Fruit fly (Drosophila melanogaster) whole organism, embryonic: ENCODE data around the gene CG7945.

Experiments
- Antp ChIP-seq: fragments of 200-800 bp; sonication (Bioruptor generic); optimal IDR thresholded peaks from 3 replicates; lab custom pipeline; 2016; ENCODE audit warnings: missing biosample characterization, missing genetic modification characterization
- Bdp1 ChIP-seq: fragments of 200-800 bp; sonication (Bioruptor generic); optimal IDR thresholded peaks from 3 replicates; lab custom pipeline; 2016; ENCODE audit warnings: missing biosample characterization, missing genetic modification characterization
- CG10366 ChIP-seq: fragments of 200-800 bp; sonication (Bioruptor generic); IDR thresholded peaks from 2 replicates; pipeline ENCODE4 v1.3.6; 2022; ENCODE audit warnings: missing biosample characterization, missing genetic modification characterization
- CG11696 ChIP-seq: fragments of 200-800 bp; sonication (Bioruptor generic); IDR thresholded peaks from 2 replicates; pipeline ENCODE4 v1.3.6; 2022; ENCODE audit warnings: missing biosample characterization, missing genetic modification characterization
- CG12071 ChIP-seq: fragments of 200-800 bp; sonication (Bioruptor generic); optimal IDR thresholded peaks from 3 replicates; lab custom pipeline; 2018; ENCODE audit warnings: missing biosample characterization, mild to moderate bottlenecking, missing genetic modification characterization
- CG12391 ChIP-seq: fragments of 200-800 bp; sonication (Bioruptor generic); optimal IDR thresholded peaks from 3 replicates; lab custom pipeline; 2018; ENCODE audit warnings: missing biosample characterization, mild to moderate bottlenecking, missing genetic modification characterization, moderate library complexity
- CG12942 ChIP-seq: fragments of 200-800 bp; sonication (Bioruptor generic); optimal IDR thresholded peaks from 3 replicates; lab custom pipeline; 2016; ENCODE audit warnings: missing biosample characterization, missing genetic modification characterization
- CG13287 ChIP-seq: fragments of 200-800 bp; sonication (Bioruptor generic); IDR thresholded peaks from 2 replicates; pipeline ENCODE4 v1.3.6; 2022; ENCODE audit warnings: missing biosample characterization, missing genetic modification characterization; ENCODE audit not compliant: partially characterized antibody
- CG18011 ChIP-seq: fragments of 200-800 bp; sonication (Bioruptor generic); optimal IDR thresholded peaks from 2 replicates; lab custom pipeline; 2017; ENCODE audit warnings: missing biosample characterization, missing genetic modification characterization, mild to moderate bottlenecking, moderate library complexity, missing genotype
- CG31224 ChIP-seq: fragments of 200-800 bp; sonication (Bioruptor generic); IDR thresholded peaks from 2 replicates; pipeline ENCODE4 v1.3.6; 2022; ENCODE audit warnings: missing biosample characterization, missing genetic modification characterization
- CG33213 ChIP-seq: fragments of 200-800 bp; sonication (Bioruptor generic); optimal IDR thresholded peaks from 3 replicates; lab custom pipeline; 2016; ENCODE audit warnings: missing biosample characterization, missing genetic modification characterization
- CG34422 ChIP-seq: fragments of 200-800 bp; sonication (Bioruptor generic); IDR thresholded peaks from 3 replicates; pipeline ENCODE4 v1.3.6; 2022; ENCODE audit warnings: missing biosample characterization, missing genetic modification characterization
- CG4617 ChIP-seq: fragments of 200-800 bp; sonication (Bioruptor generic); optimal IDR thresholded peaks from 3 replicates; lab custom pipeline; 2016; ENCODE audit warnings: missing biosample characterization, missing genetic modification characterization, borderline replicate concordance
- CG5180 ChIP-seq: fragments of 200-800 bp; sonication (Bioruptor generic); optimal IDR thresholded peaks from 3 replicates; lab custom pipeline; 2017; ENCODE audit warnings: missing biosample characterization, missing genetic modification characterization, mild to moderate bottlenecking, moderate library complexity, missing genetic modification reagents
- CG6175 ChIP-seq: fragments of 200-800 bp; sonication (Bioruptor generic); IDR thresholded peaks from 3 replicates; pipeline ENCODE4 v1.3.6; 2022; ENCODE audit warnings: missing biosample characterization, missing genetic modification characterization
- CG6791 ChIP-seq: fragments of 200-800 bp; sonication (Bioruptor generic); IDR thresholded peaks from 3 replicates; pipeline ENCODE4 v1.3.6; 2022; ENCODE audit warnings: missing biosample characterization, missing genetic modification characterization; ENCODE audit not compliant: partially characterized antibody
- CG7745 ChIP-seq: fragments of 200-800 bp; sonication (Bioruptor generic); optimal IDR thresholded peaks from 2 replicates; lab custom pipeline; 2018; ENCODE audit warnings: missing biosample characterization, mild to moderate bottlenecking, missing genetic modification characterization, moderate library complexity
- CG9727 ChIP-seq: fragments of 200-800 bp; sonication (Bioruptor generic); optimal IDR thresholded peaks from 3 replicates; lab custom pipeline; 2017; ENCODE audit warnings: missing biosample characterization, mild to moderate bottlenecking, missing genetic modification characterization
- CG9797 ChIP-seq: fragments of 200-800 bp; sonication (Bioruptor generic); optimal IDR thresholded peaks from 3 replicates; lab custom pipeline; 2018; ENCODE audit warnings: missing biosample characterization, mild to moderate bottlenecking, missing genetic modification characterization
- CG9817 ChIP-seq: fragments of 200-800 bp; sonication (Bioruptor generic); optimal IDR thresholded peaks from 2 replicates; lab custom pipeline; 2018; ENCODE audit warnings: missing biosample characterization, mild to moderate bottlenecking, missing genetic modification characterization, moderate library complexity
- CG9932 ChIP-seq: fragments of 200-800 bp; sonication (Bioruptor generic); IDR thresholded peaks from 2 replicates; pipeline ENCODE4 v1.3.6; 2022; ENCODE audit warnings: missing biosample characterization, missing genetic modification characterization
- CTCF ChIP-seq: fragments of 200-800 bp; sonication (Bioruptor generic); optimal IDR thresholded peaks from 2 replicates; lab custom pipeline; 2017; ENCODE audit warnings: missing biosample characterization, mild to moderate bottlenecking, missing genetic modification characterization, moderate library complexity
- Doc3 ChIP-seq: fragments of 200-800 bp; sonication (Bioruptor generic); IDR thresholded peaks from 3 replicates; pipeline ENCODE4 v1.3.6; 2022; ENCODE audit warnings: missing biosample characterization, missing genetic modification characterization; ENCODE audit not compliant: partially characterized antibody
- GATAe ChIP-seq: fragments of 200-800 bp; sonication (Bioruptor generic); conservative IDR thresholded peaks from 2 replicates; pipeline ENCODE4 v1.3.6; 2022; ENCODE audit warnings: missing biosample characterization, missing genetic modification characterization
- HLH54F ChIP-seq: fragments of 200-800 bp; sonication (Bioruptor generic); optimal IDR thresholded peaks from 3 replicates; lab custom pipeline; 2016; ENCODE audit warnings: missing biosample characterization, missing genetic modification characterization
- HLHmδ ChIP-seq: fragments of 200-800 bp; sonication (Bioruptor generic); optimal IDR thresholded peaks from 2 replicates; lab custom pipeline; 2018; ENCODE audit warnings: missing biosample characterization, mild to moderate bottlenecking, missing genetic modification characterization, moderate library complexity
- Hr39 ChIP-seq: fragments of >200 bp; optimal IDR thresholded peaks from 2 replicates; lab custom pipeline; 2017
- Ravus ChIP-seq: fragments of 200-800 bp; sonication (Bioruptor generic); IDR thresholded peaks from 2 replicates; pipeline ENCODE4 v1.3.6; 2022; ENCODE audit warnings: missing biosample characterization, missing genetic modification characterization
- Rfx ChIP-seq: fragments of 200-800 bp; sonication (Bioruptor generic); IDR thresholded peaks from 2 replicates; pipeline ENCODE4 v1.3.6; 2022; ENCODE audit warnings: missing biosample characterization, missing genetic modification characterization
- Sox100B ChIP-seq: fragments of 200-800 bp; sonication (Bioruptor generic); optimal IDR thresholded peaks from 3 replicates; lab custom pipeline; 2018; ENCODE audit warnings: missing biosample characterization, mild to moderate bottlenecking, missing genetic modification characterization
- bsh ChIP-seq, 2 experiments: fragments of 200-800 bp; sonication (Bioruptor generic); optimal IDR thresholded peaks; 2 replicates each; lab custom pipeline; 2017 to 2018; ENCODE audit warnings: mild to moderate bottlenecking in 2 of 2, missing biosample characterization in 2 of 2, missing genetic modification characterization in 2 of 2, moderate library complexity in 1 of 2
- cg ChIP-seq: fragments of 200-800 bp; sonication (Bioruptor generic); optimal IDR thresholded peaks from 3 replicates; lab custom pipeline; 2019; ENCODE audit warnings: missing biosample characterization, mild to moderate bottlenecking, missing genetic modification characterization, moderate library complexity
- croc ChIP-seq: fragments of 200-800 bp; sonication (Bioruptor generic); conservative IDR thresholded peaks from 3 replicates; pipeline ENCODE4 v1.3.6; 2022; ENCODE audit warnings: missing biosample characterization, missing genetic modification characterization
- dati ChIP-seq: fragments of 200-800 bp; sonication (Bioruptor generic); IDR thresholded peaks from 2 replicates; pipeline ENCODE4 v1.3.6; 2022; ENCODE audit warnings: missing biosample characterization, missing genetic modification characterization
- disco-r ChIP-seq: fragments of 200-800 bp; sonication (Bioruptor generic); optimal IDR thresholded peaks from 2 replicates; lab custom pipeline; 2016; ENCODE audit warnings: missing biosample characterization, missing genetic modification characterization
- dysf ChIP-seq: fragments of 200-800 bp; sonication (Bioruptor generic); IDR thresholded peaks from 3 replicates; pipeline ENCODE4 v1.3.6; 2022; ENCODE audit warnings: missing biosample characterization, missing genetic modification characterization
- hth ChIP-seq: fragments of >200 bp; optimal IDR thresholded peaks from 2 replicates; lab custom pipeline; 2017; ENCODE audit warnings: inconsistent platforms
- inv ChIP-seq: fragments of 200-800 bp; sonication (Bioruptor generic); IDR thresholded peaks from 2 replicates; pipeline ENCODE4 v1.3.6; 2022; ENCODE audit warnings: missing biosample characterization, missing genetic modification characterization; ENCODE audit not compliant: partially characterized antibody
- kay ChIP-seq: fragments of 200-800 bp; sonication (Bioruptor generic); optimal IDR thresholded peaks from 2 replicates; lab custom pipeline; 2016; ENCODE audit warnings: missing biosample characterization, missing genetic modification characterization
- knrl ChIP-seq: fragments of 200-800 bp; sonication (Bioruptor generic); IDR thresholded peaks from 3 replicates; pipeline ENCODE4 v1.3.6; 2022; ENCODE audit warnings: missing biosample characterization, missing genetic modification characterization; ENCODE audit not compliant: partially characterized antibody
- nmo ChIP-seq: fragments of 200-800 bp; sonication (Bioruptor generic); optimal IDR thresholded peaks from 2 replicates; lab custom pipeline; 2018; ENCODE audit warnings: missing biosample characterization, mild to moderate bottlenecking, missing genetic modification characterization, moderate library complexity
- otp ChIP-seq: fragments of 200-800 bp; sonication (Bioruptor generic); IDR thresholded peaks from 3 replicates; pipeline ENCODE4, ENCODE4 v1.3.6; 2022; ENCODE audit warnings: missing biosample characterization, missing genetic modification characterization
- psq ChIP-seq: fragments of 200-800 bp; sonication (Bioruptor generic); optimal IDR thresholded peaks from 2 replicates; lab custom pipeline; 2017; ENCODE audit warnings: missing biosample characterization, missing genetic modification characterization
- repo ChIP-seq: fragments of 200-800 bp; sonication (Bioruptor generic); optimal IDR thresholded peaks from 2 replicates; lab custom pipeline; 2016; ENCODE audit warnings: missing biosample characterization, missing genetic modification characterization
- sim ChIP-seq: fragments of 200-800 bp; sonication (Bioruptor generic); IDR thresholded peaks from 2 replicates; pipeline ENCODE4 v1.3.6; 2022; ENCODE audit warnings: missing biosample characterization, missing genetic modification characterization
- toy ChIP-seq: fragments of 200-800 bp; sonication (Bioruptor generic); IDR thresholded peaks from 2 replicates; pipeline ENCODE4 v1.3.6; 2022; ENCODE audit warnings: missing biosample characterization, missing genetic modification characterization
- zen2 ChIP-seq: fragments of 200-800 bp; sonication (Bioruptor generic); IDR thresholded peaks from 3 replicates; pipeline ENCODE4 v1.3.6; 2022; ENCODE audit warnings: missing biosample characterization, missing genetic modification characterization; ENCODE audit not compliant: partially characterized antibody

The CG7945 gene

DNA sequence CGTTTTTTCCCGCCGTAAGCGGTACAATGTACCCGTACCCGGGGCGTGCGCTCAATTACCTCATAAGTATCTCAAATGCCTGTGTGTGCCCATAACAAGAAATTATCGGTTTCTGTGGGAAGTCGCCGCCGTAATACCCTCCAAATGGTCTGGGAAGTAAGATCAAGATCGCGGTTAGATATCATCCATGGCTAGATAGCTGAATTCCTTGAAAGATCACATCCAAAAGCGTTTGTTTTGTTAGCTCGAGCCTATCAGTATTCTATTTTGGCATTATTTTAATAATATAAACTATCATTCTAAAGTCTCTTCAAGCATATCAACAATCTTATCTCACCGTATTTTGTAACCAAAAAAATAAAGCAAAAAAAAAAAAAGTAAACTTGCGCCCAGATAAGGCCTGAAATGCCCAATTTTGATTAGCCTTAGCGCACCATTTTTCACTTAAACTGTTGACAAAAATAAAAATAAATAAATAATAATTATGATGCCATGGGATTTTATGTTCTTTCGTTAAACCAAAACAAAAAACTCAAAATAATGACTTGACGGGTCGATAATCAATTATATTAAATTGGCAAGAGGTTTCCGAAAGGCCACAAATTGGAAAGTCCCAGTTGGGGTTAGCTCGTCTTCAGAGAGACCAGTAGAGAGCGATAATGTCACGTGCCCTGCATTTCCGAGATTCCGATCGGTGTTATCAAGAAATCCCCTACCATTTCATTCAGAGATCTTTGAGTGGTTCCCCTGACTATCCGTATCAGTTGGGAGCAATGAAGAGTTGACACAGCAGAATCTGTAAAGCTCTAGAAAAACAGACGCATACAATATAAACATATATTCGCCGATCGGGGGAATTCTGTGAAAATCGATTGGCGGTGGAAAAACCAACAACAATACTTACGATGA is 14.9 kb upstream of the CG7945 start (continued):
- TF ChIP-seq HLH54F (GFP tag; lab: Kevin White, UChicago) (no peak), zen2 (no peak), dati (GFP tag; lab: Robert Waterston, UW) (no peak), CG18011 (no peak), inv (GFP tag; lab: Robert Waterston, UW) (no peak), Antp (GFP tag; lab: Kevin White, UChicago) (no peak), otp (GFP tag; lab: Robert Waterston, UW) (no peak), hth (lab: Kevin White, UChicago) (no peak), CG11696 (GFP tag; lab: Robert Waterston, UW) (no peak), CG12391 (tag; lab: Kevin White, UChicago) (no peak), CG34422 (GFP tag; lab: Robert Waterston, UW) (peak; percentile 39; the same call in 1 of the 3 replicates), GATAe (peak; percentile 63; the same call in 1 of the 2 replicates), knrl (GFP tag; lab: Robert Waterston, UW) (no peak), psq (GFP tag; lab: Kevin White, UChicago) (no peak), Rfx (GFP tag; lab: Robert Waterston, UW) (no peak), CG6791 (GFP tag; lab: Robert Waterston, UW) (no peak), toy (GFP tag; lab: Robert Waterston, UW) (no peak), CG7745 (no peak), sim (no peak), repo (GFP tag; lab: Kevin White, UChicago) (no peak), cg (GFP tag; lab: Kevin White, UChicago) (no peak)

DNA sequence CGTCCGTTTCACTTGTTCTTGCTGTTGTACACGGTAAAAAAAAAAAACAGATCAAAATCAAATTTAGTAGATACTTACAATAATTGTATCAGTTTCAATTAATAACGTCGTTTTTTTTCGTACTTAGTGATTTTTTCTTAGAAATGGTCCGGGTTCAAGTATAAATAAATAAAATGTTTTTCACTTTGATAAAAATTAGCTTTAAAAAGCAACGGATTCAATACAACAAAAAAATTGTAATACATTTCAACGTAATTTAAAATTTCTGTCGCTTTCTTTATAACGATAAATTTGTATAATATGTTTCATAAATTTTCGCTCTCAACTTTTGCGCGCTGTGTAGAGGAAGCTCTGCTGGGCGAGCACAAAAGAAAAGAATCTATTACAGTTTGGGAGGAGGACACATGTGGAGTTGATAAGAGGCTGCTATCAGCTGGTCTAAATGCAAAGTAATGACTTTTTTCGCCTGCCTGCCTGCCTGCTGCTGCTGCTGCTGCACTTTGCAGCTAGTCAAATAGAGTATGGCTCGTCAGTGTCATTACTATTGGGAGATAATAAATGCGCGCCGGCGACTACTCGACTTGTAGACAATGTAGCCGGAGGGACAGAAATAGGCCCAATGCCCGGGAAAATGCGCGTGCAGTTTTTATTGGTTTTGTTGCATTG is 14.1 kb upstream of the CG7945 start:
- TF ChIP-seq CG12942 (GFP tag; lab: Kevin White, UChicago), result peak; percentile 24
- TF ChIP-seq Doc3, result no peak
- TF ChIP-seq Ravus (GFP tag; lab: Robert Waterston, UW), result no peak
- peak; percentile 57; the same call in 2 of the 3 replicates for TF ChIP-seq dysf (GFP tag; lab: Robert Waterston, UW)
- peak in 1 of 2 experiments; percentile 80 for TF ChIP-seq bsh (GFP tag; optimal IDR thresholded peaks at IDR 0.05; lab: Kevin White, UChicago)
- TF ChIP-seq dati (GFP tag; lab: Robert Waterston, UW), result no peak
- peak; percentile 24 for TF ChIP-seq Bdp1 (GFP tag; lab: Kevin White, UChicago)
- no peak for TF ChIP-seq CG9932 (GFP tag; lab: Robert Waterston, UW)
- no peak for TF ChIP-seq kay
- no peak for TF ChIP-seq CG4617 (GFP tag; lab: Kevin White, UChicago)
- TF ChIP-seq GATAe, result no peak
- TF ChIP-seq CG9817 (tag; lab: Kevin White, UChicago), result peak; percentile 9
- TF ChIP-seq hth (lab: Kevin White, UChicago), result no peak
- TF ChIP-seq repo (GFP tag; lab: Kevin White, UChicago), result no peak
- TF ChIP-seq CG5180 (GFP tag; lab: Kevin White, UChicago), result peak; percentile 55
- TF ChIP-seq CG9797 (GFP tag; lab: Kevin White, UChicago), result no peak
- TF ChIP-seq croc, result peak; percentile 21; the same call in 1 of the 3 replicates
- TF ChIP-seq Hr39 (lab: Kevin White, UChicago), result no peak
- no peak for TF ChIP-seq CG6175 (GFP tag; lab: Robert Waterston, UW)
- TF ChIP-seq CG12071 (GFP tag; lab: Kevin White, UChicago), result no peak
- no peak for TF ChIP-seq CG13287 (GFP tag; lab: Robert Waterston, UW)
- TF ChIP-seq CG10366 (GFP tag; lab: Robert Waterston, UW), result peak; percentile 35; the same call in 1 of the 2 replicates
- peak; percentile 75 for TF ChIP-seq Sox100B (GFP tag; lab: Kevin White, UChicago)
- peak; percentile 88 for TF ChIP-seq nmo
- TF ChIP-seq HLHmδ (GFP tag; lab: Kevin White, UChicago), result no peak
- TF ChIP-seq CG33213, result peak; percentile 7
- peak; percentile 15 for TF ChIP-seq CTCF (GFP tag; lab: Kevin White, UChicago)
- no peak for TF ChIP-seq CG31224 (GFP tag; lab: Robert Waterston, UW)
- TF ChIP-seq disco-r (GFP tag; lab: Kevin White, UChicago), result peak; percentile 29
- peak; percentile 89 for TF ChIP-seq CG9727 (GFP tag; lab: Kevin White, UChicago)
